Fruit fly (Drosophila melanogaster) S2 (cell line): ENCODE results near the gene Or85d.

Experiments
- CG8478 ChIP-seq: fragments of >200 bp; optimal IDR thresholded peaks from 2 replicates; lab custom pipeline; 2018
- CTCF ChIP-seq, 2 experiments: fragments of >200 bp; optimal IDR thresholded peaks; 2 replicates each; lab custom pipeline; 2018

Or85d gene

dm6 chr3R:8577409-8578255 is 25.2 kb downstream of the Or85d start, which contains the start of gene 5-HT2B:
Gene 5-HT2B, plus strand, starts transcription at chr3R:8578205.
- TF ChIP-seq CG8478 (lab: Kevin White, UChicago) (no peak), CTCF (optimal IDR thresholded peaks at IDR 0.05; lab: Kevin White, UChicago) (no peak)

- TF ChIP-seq CTCF (optimal IDR thresholded peaks at IDR 0.05; lab: Kevin White, UChicago) (no peak), CG8478 (lab: Kevin White, UChicago) (no peak)
Observed at dm6 chr3R:8587859-8588258, 35.5 kb downstream of the Or85d start.

DNA sequence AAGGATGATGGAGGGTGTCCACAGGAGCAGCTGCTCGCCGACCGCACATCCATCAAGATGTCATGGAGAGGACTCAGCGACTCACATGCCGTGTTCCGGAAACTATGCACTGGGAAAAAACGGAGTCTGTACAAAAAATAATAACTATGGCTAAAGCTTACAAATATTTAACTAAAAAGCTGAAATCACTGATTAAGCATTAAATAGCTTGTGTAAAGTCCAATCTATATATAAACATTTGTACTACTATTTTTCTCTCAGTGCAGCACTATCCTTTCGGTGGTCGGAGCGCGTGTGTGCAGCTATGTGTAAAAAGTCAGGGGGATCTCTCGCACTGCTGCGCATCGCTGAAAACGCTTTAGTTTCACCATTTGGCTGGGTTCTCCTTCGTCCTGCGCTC is 43.8 kb downstream of the Or85d start:
- TF ChIP-seq CG8478 (lab: Kevin White, UChicago), result no peak
- no peak for TF ChIP-seq CTCF (optimal IDR thresholded peaks at IDR 0.05; lab: Kevin White, UChicago)
